Fruit fly (Drosophila melanogaster) whole organism: ENCODE measurements around the gene mRpL45.

Source experiments
- CG8478 ChIP-seq: fragments of >200 bp; optimal IDR thresholded peaks from 2 replicates; lab custom pipeline; 2018; ENCODE audit warnings: inconsistent platforms
- Dll ChIP-seq: fragments of >200 bp; optimal IDR thresholded peaks from 2 replicates; lab custom pipeline; 2017
- pan ChIP-seq: fragments of >200 bp; optimal IDR thresholded peaks from 2 replicates; lab custom pipeline; 2017

- TF ChIP-seq Dll (no peak), pan (lab: Kevin White, UChicago) (no peak), CG8478 (no peak)
Observed at dm6 chr3R:22626842-22627392, 8.6 kb downstream of the mRpL45 start.
